Fruit fly (Drosophila melanogaster) whole organism, embryonic: ENCODE results near the gene rdog.

Experiments used
- C15 ChIP-seq: fragments of 200-800 bp; sonication (Bioruptor generic); IDR thresholded peaks from 3 replicates; pipeline ENCODE4 v1.3.6; 2022; ENCODE audit warnings: missing biosample characterization, missing genetic modification characterization
- CG11247 ChIP-seq: fragments of 200-800 bp; sonication (Bioruptor generic); IDR thresholded peaks from 2 replicates; pipeline ENCODE4 v1.3.6; 2022; ENCODE audit warnings: missing biosample characterization, missing genetic modification characterization
- CG12219 ChIP-seq: fragments of 200-800 bp; sonication (Bioruptor generic); optimal IDR thresholded peaks from 3 replicates; lab custom pipeline; 2018; ENCODE audit warnings: missing biosample characterization, mild to moderate bottlenecking, missing genetic modification characterization
- CG13123 ChIP-seq: fragments of 200-800 bp; sonication (Bioruptor generic); optimal IDR thresholded peaks from 2 replicates; lab custom pipeline; 2016; ENCODE audit warnings: missing biosample characterization, missing genetic modification characterization
- CG13296 ChIP-seq: fragments of 200-800 bp; sonication (Bioruptor generic); optimal IDR thresholded peaks from 3 replicates; lab custom pipeline; 2018; ENCODE audit warnings: missing biosample characterization, mild to moderate bottlenecking, missing genetic modification characterization
- CG14710 ChIP-seq: fragments of 200-800 bp; sonication (Bioruptor generic); optimal IDR thresholded peaks from 3 replicates; lab custom pipeline; 2019; ENCODE audit warnings: missing biosample characterization, mild to moderate bottlenecking, missing genetic modification characterization, moderate library complexity
- CG1602 ChIP-seq: fragments of 200-800 bp; sonication (Bioruptor generic); optimal IDR thresholded peaks from 3 replicates; lab custom pipeline; 2016; ENCODE audit warnings: missing biosample characterization, missing genetic modification characterization
- CG17328 ChIP-seq: fragments of 200-800 bp; sonication (Bioruptor generic); IDR thresholded peaks from 2 replicates; pipeline ENCODE4 v1.3.6; 2022; ENCODE audit warnings: missing biosample characterization, missing genetic modification characterization
- CG2116 ChIP-seq: fragments of 200-800 bp; sonication (Bioruptor generic); optimal IDR thresholded peaks from 3 replicates; lab custom pipeline; 2018; ENCODE audit warnings: missing biosample characterization, mild to moderate bottlenecking, missing genetic modification characterization
- CG2129 ChIP-seq: fragments of 200-800 bp; sonication (Bioruptor generic); IDR thresholded peaks from 2 replicates; pipeline ENCODE4 v1.3.6; 2022; ENCODE audit warnings: missing biosample characterization, missing genetic modification characterization; ENCODE audit not compliant: partially characterized antibody
- CG2678 ChIP-seq: fragments of 200-800 bp; sonication (Bioruptor generic); optimal IDR thresholded peaks from 3 replicates; lab custom pipeline; 2019; ENCODE audit warnings: missing biosample characterization, mild to moderate bottlenecking, missing genetic modification characterization, moderate library complexity
- CG2875 ChIP-seq: fragments of 200-800 bp; sonication (Bioruptor generic); optimal IDR thresholded peaks from 2 replicates; lab custom pipeline; 2017; ENCODE audit warnings: missing biosample characterization, mild to moderate bottlenecking, missing genetic modification characterization, missing genetic modification reagents
- CG32532 ChIP-seq: fragments of 200-800 bp; sonication (Bioruptor generic); IDR thresholded peaks from 2 replicates; pipeline ENCODE4 v1.3.6; 2022; ENCODE audit warnings: missing biosample characterization, missing genetic modification characterization
- CG34376 ChIP-seq: fragments of 200-800 bp; sonication (Bioruptor generic); optimal IDR thresholded peaks from 2 replicates; lab custom pipeline; 2018; ENCODE audit warnings: missing biosample characterization, mild to moderate bottlenecking, missing genetic modification characterization
- CG3995 ChIP-seq: fragments of 200-800 bp; sonication (Bioruptor generic); optimal IDR thresholded peaks from 3 replicates; lab custom pipeline; 2016; ENCODE audit warnings: missing biosample characterization, missing genetic modification characterization
- CG4424 ChIP-seq: fragments of 200-800 bp; sonication (Bioruptor generic); optimal IDR thresholded peaks from 3 replicates; lab custom pipeline; 2016; ENCODE audit warnings: missing biosample characterization, missing genetic modification characterization
- CG4707 ChIP-seq: fragments of 200-800 bp; sonication (Bioruptor generic); optimal IDR thresholded peaks from 2 replicates; lab custom pipeline; 2018; ENCODE audit warnings: missing biosample characterization, mild to moderate bottlenecking, missing genetic modification characterization, moderate library complexity
- CG7271 ChIP-seq: fragments of 200-800 bp; sonication (Bioruptor generic); optimal IDR thresholded peaks from 2 replicates; lab custom pipeline; 2018; ENCODE audit warnings: missing biosample characterization, mild to moderate bottlenecking, missing genetic modification characterization, moderate library complexity
- CG7745 ChIP-seq: fragments of 200-800 bp; sonication (Bioruptor generic); optimal IDR thresholded peaks from 2 replicates; lab custom pipeline; 2018; ENCODE audit warnings: missing biosample characterization, mild to moderate bottlenecking, missing genetic modification characterization, moderate library complexity
- CrebB ChIP-seq: fragments of 200-800 bp; sonication (Bioruptor generic); optimal IDR thresholded peaks from 3 replicates; lab custom pipeline; 2018; ENCODE audit warnings: missing biosample characterization, mild to moderate bottlenecking, missing genetic modification characterization
- HLH3B ChIP-seq: fragments of 200-800 bp; sonication (Bioruptor generic); IDR thresholded peaks from 2 replicates; pipeline ENCODE4 v1.3.6; 2022; ENCODE audit warnings: missing biosample characterization, missing genetic modification characterization
- Hmr ChIP-seq: fragments of 200-800 bp; sonication (Bioruptor generic); optimal IDR thresholded peaks from 3 replicates; lab custom pipeline; 2017; ENCODE audit warnings: mild to moderate bottlenecking, missing biosample characterization, missing genetic modification reagents, missing genetic modification characterization
- NC2β ChIP-seq: fragments of 200-800 bp; sonication (Bioruptor generic); optimal IDR thresholded peaks from 2 replicates; lab custom pipeline; 2016; ENCODE audit warnings: missing biosample characterization, missing genetic modification characterization
- Rx ChIP-seq: fragments of 200-800 bp; sonication (Bioruptor generic); IDR thresholded peaks from 2 replicates; pipeline ENCODE4 v1.3.6; 2022; ENCODE audit warnings: missing biosample characterization, missing genetic modification characterization
- Side ChIP-seq: fragments of 200-800 bp; sonication (Bioruptor generic); optimal IDR thresholded peaks from 2 replicates; lab custom pipeline; 2016; ENCODE audit warnings: missing biosample characterization, missing genetic modification characterization
- Sin3A ChIP-seq: fragments of >200 bp; optimal IDR thresholded peaks from 2 replicates; lab custom pipeline; 2018
- Sox102F ChIP-seq: fragments of 200-800 bp; sonication (Bioruptor generic); optimal IDR thresholded peaks from 2 replicates; lab custom pipeline; 2018; ENCODE audit warnings: missing biosample characterization, mild to moderate bottlenecking, missing genetic modification characterization, moderate library complexity
- Xbp1 ChIP-seq: fragments of 200-800 bp; sonication (Bioruptor generic); optimal IDR thresholded peaks from 3 replicates; lab custom pipeline; 2016; ENCODE audit warnings: missing biosample characterization, mild to moderate bottlenecking, missing genetic modification characterization
- ap ChIP-seq: fragments of 200-800 bp; sonication (Bioruptor generic); IDR thresholded peaks from 2 replicates; pipeline ENCODE4 v1.3.6; 2022; ENCODE audit warnings: missing biosample characterization, missing genetic modification characterization
- bsh ChIP-seq, 2 experiments: fragments of 200-800 bp; sonication (Bioruptor generic); optimal IDR thresholded peaks; 2 replicates each; lab custom pipeline; 2017 to 2018; ENCODE audit warnings: mild to moderate bottlenecking in 2 of 2, missing biosample characterization in 2 of 2, missing genetic modification characterization in 2 of 2, moderate library complexity in 1 of 2
- btn ChIP-seq: fragments of 200-800 bp; sonication (Bioruptor generic); optimal IDR thresholded peaks from 2 replicates; lab custom pipeline; 2016; ENCODE audit warnings: missing biosample characterization, missing genetic modification characterization
- caup ChIP-seq: fragments of 200-800 bp; sonication (Bioruptor generic); optimal IDR thresholded peaks from 3 replicates; lab custom pipeline; 2017; ENCODE audit warnings: missing biosample characterization, mild to moderate bottlenecking, missing genetic modification characterization, moderate library complexity; ENCODE audit not compliant: severe bottlenecking
- danr ChIP-seq: fragments of 200-800 bp; sonication (Bioruptor generic); IDR thresholded peaks from 2 replicates; pipeline ENCODE4 v1.3.6; 2022; ENCODE audit warnings: missing biosample characterization, missing genetic modification characterization
- dmrt99B ChIP-seq: fragments of 200-800 bp; sonication (Bioruptor generic); optimal IDR thresholded peaks from 2 replicates; lab custom pipeline; 2018; ENCODE audit warnings: missing biosample characterization, mild to moderate bottlenecking, missing genetic modification characterization, moderate library complexity
- ewg ChIP-seq: fragments of 200-800 bp; sonication (Bioruptor generic); optimal IDR thresholded peaks from 3 replicates; lab custom pipeline; 2017; ENCODE audit warnings: mild to moderate bottlenecking, missing biosample characterization, missing genetic modification reagents, missing genetic modification characterization
- gcm ChIP-seq: fragments of 200-800 bp; sonication (Bioruptor generic); optimal IDR thresholded peaks from 2 replicates; lab custom pipeline; 2019; ENCODE audit warnings: missing biosample characterization, mild to moderate bottlenecking, missing genetic modification characterization, moderate library complexity
- gfzf ChIP-seq: fragments of 200-800 bp; sonication (Bioruptor generic); optimal IDR thresholded peaks from 2 replicates; lab custom pipeline; 2016; ENCODE audit warnings: missing biosample characterization, mild to moderate bottlenecking, missing genetic modification characterization, moderate library complexity
- gro ChIP-seq: fragments of 200-800 bp; sonication (Bioruptor generic); optimal IDR thresholded peaks from 2 replicates; lab custom pipeline; 2016; ENCODE audit warnings: missing biosample characterization, missing genetic modification characterization
- knrl ChIP-seq: fragments of 200-800 bp; sonication (Bioruptor generic); IDR thresholded peaks from 3 replicates; pipeline ENCODE4 v1.3.6; 2022; ENCODE audit warnings: missing biosample characterization, missing genetic modification characterization; ENCODE audit not compliant: partially characterized antibody
- pum ChIP-seq: fragments of 200-800 bp; sonication (Bioruptor generic); optimal IDR thresholded peaks from 2 replicates; lab custom pipeline; 2016; ENCODE audit warnings: missing biosample characterization, missing genetic modification characterization
- salm ChIP-seq: fragments of 200-800 bp; sonication (Bioruptor generic); optimal IDR thresholded peaks from 2 replicates; lab custom pipeline; 2018; ENCODE audit warnings: missing biosample characterization, mild to moderate bottlenecking, missing genetic modification characterization
- sug ChIP-seq: fragments of 200-800 bp; optimal IDR thresholded peaks from 2 replicates; lab custom pipeline; 2019; ENCODE audit warnings: missing biosample characterization, mild to moderate bottlenecking, missing genetic modification characterization, moderate library complexity
- tio ChIP-seq: fragments of 200-800 bp; sonication (Bioruptor generic); optimal IDR thresholded peaks from 2 replicates; lab custom pipeline; 2017; ENCODE audit warnings: missing biosample characterization, missing genetic modification characterization, inconsistent platforms
- trh ChIP-seq: fragments of 200-800 bp; sonication (Bioruptor generic); optimal IDR thresholded peaks from 2 replicates; lab custom pipeline; 2016; ENCODE audit warnings: missing biosample characterization, missing genetic modification characterization
- vfl ChIP-seq: fragments of 200-800 bp; sonication (Bioruptor generic); optimal IDR thresholded peaks from 2 replicates; lab custom pipeline; 2016; ENCODE audit warnings: missing biosample characterization, missing genetic modification characterization
- vvl ChIP-seq: fragments of 200-800 bp; sonication (Bioruptor generic); IDR thresholded peaks from 2 replicates; pipeline ENCODE4 v1.3.6; 2022; ENCODE audit warnings: missing biosample characterization, missing genetic modification characterization
- wor ChIP-seq: fragments of 200-800 bp; sonication (Bioruptor generic); IDR thresholded peaks from 2 replicates; pipeline ENCODE4 v1.3.6; 2022; ENCODE audit warnings: missing biosample characterization, missing genetic modification characterization

rdog gene

DNA sequence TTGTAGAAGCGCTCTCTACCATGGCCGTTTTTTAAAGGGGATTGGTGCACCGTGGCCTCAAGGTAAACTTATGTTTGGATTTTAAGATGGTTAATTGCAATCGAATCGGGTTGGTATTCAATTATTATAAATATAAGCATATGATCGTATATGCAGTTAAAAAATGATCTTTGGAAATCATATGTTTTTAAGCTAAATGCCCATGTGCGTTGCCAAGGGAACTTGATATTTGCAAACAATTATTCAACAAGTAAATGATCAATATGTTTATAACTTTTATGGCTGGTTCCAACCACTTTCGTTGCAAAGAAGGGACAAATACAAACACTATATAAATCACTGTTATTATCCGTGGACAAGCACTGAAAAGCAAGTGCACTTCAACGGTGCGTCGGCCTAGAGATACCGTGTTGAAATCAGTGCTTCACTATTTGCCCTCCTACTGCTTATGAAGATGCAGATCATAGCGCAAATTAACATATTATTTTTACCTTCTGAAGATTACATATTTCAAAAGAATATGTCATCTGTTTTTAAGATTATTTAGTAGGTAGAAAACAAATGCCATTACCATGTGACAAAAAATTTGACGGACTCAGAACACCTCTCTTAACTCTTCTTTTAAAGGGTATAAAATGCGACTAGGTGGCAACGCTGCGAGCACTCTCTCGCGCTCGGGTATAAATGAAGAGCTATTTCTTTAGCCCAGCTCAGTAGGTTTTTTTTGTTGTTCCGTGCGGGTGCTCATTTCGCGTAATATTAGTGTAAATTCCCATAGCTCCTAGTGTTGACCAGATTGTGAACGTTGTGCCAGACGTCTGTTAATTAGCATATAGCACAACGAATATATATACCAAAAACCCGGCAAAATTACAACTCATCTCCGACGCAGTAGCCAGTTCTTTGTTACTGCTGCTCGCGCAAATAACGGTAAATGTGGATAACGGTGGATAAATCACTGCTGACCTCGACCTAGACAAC is at the start of gene rdog (continued):
- TF ChIP-seq caup (GFP tag; lab: Kevin White, UChicago) (peak; percentile 75), trh (no peak), CG1602 (GFP tag; lab: Kevin White, UChicago) (peak; percentile 82), sug (peak; percentile 77), CG4707 (GFP tag; lab: Kevin White, UChicago) (peak; percentile 3), CG14710 (peak; percentile 79), CG12219 (peak; percentile 72), CG11247 (GFP tag; lab: Robert Waterston, UW) (0 out of 2 replicates have a peak, but pooled peaks have one; percentile 37), CG3995 (GFP tag; lab: Kevin White, UChicago) (peak; percentile 91), CG2875 (GFP tag; lab: Kevin White, UChicago) (peak; percentile 71), Side (GFP tag; lab: Kevin White, UChicago) (peak; percentile 73), knrl (GFP tag; lab: Robert Waterston, UW) (no peak; the same call in 2 of the 3 replicates), pum (peak; percentile 83), CG13296 (GFP tag; lab: Kevin White, UChicago) (peak; percentile 76), salm (tag; lab: Kevin White, UChicago) (peak; percentile 59), CrebB (tag; lab: Kevin White, UChicago) (peak; percentile 68), btn (GFP tag; lab: Kevin White, UChicago) (peak; percentile 62), gro (GFP tag; lab: Kevin White, UChicago) (peak; percentile 90), Hmr (GFP tag; lab: Kevin White, UChicago) (peak; percentile 75), gcm (peak; percentile 68), ewg (GFP tag; lab: Kevin White, UChicago) (peak; percentile 37), CG4424 (GFP tag; lab: Kevin White, UChicago) (peak; percentile 88), Rx (peak; percentile 42; the same call in 1 of the 2 replicates), CG2678 (tag; lab: Kevin White, UChicago) (peak; percentile 87), wor (no peak; the same call in 1 of the 2 replicates), NC2β (GFP tag; lab: Kevin White, UChicago) (peak; percentile 85), CG7271 (no peak), CG34376 (GFP tag; lab: Kevin White, UChicago) (peak; percentile 86), C15 (GFP tag; lab: Robert Waterston, UW) (no peak), Xbp1 (GFP tag; lab: Kevin White, UChicago) (peak; percentile 84), bsh (GFP tag; optimal IDR thresholded peaks at IDR 0.05; lab: Kevin White, UChicago) (peak; percentile 35 to 77), tio (GFP tag; lab: Kevin White, UChicago) (peak; percentile 38), vfl (GFP tag; lab: Kevin White, UChicago) (peak; percentile 49), dmrt99B (peak; percentile 76), HLH3B (GFP tag; lab: Robert Waterston, UW) (peak; percentile 53), ap (GFP tag; lab: Robert Waterston, UW) (no peak), CG17328 (GFP tag; lab: Robert Waterston, UW) (peak; percentile 52; the same call in 1 of the 2 replicates), CG2129 (GFP tag; lab: Robert Waterston, UW) (no peak), danr (peak; percentile 32; the same call in 1 of the 2 replicates), Sox102F (GFP tag; lab: Kevin White, UChicago) (peak; percentile 63), CG13123 (GFP tag; lab: Kevin White, UChicago) (peak; percentile 57), vvl (GFP tag; lab: Robert Waterston, UW) (peak; percentile 56; the same call in 1 of the 2 replicates), gfzf (GFP tag; lab: Kevin White, UChicago) (no peak), CG2116 (GFP tag; lab: Kevin White, UChicago) (peak; percentile 69), CG7745 (tag; lab: Kevin White, UChicago) (no peak), Sin3A (lab: Kevin White, UChicago) (peak; percentile 33), CG32532 (GFP tag; lab: Robert Waterston, UW) (peak; percentile 64; the same call in 1 of the 2 replicates)
